Fruit fly (Drosophila melanogaster) whole organism, embryonic: ENCODE measurements around the gene CG13002.

ENCODE experiments used
- CG10209 ChIP-seq: fragments of 200-800 bp; sonication (Bioruptor generic); optimal IDR thresholded peaks from 3 replicates; lab custom pipeline; 2017; ENCODE audit warnings: missing biosample characterization, mild to moderate bottlenecking, missing genetic modification characterization, missing genetic modification reagents
- CG1024 ChIP-seq: fragments of 200-800 bp; sonication (Bioruptor generic); IDR thresholded peaks from 2 replicates; pipeline ENCODE4 v1.3.6; 2022; ENCODE audit warnings: missing biosample characterization, missing genetic modification characterization
- CG11247 ChIP-seq: fragments of 200-800 bp; sonication (Bioruptor generic); IDR thresholded peaks from 2 replicates; pipeline ENCODE4 v1.3.6; 2022; ENCODE audit warnings: missing biosample characterization, missing genetic modification characterization
- CG11504 ChIP-seq: fragments of 200-800 bp; sonication (Bioruptor generic); optimal IDR thresholded peaks from 3 replicates; lab custom pipeline; 2019; ENCODE audit warnings: missing biosample characterization, mild to moderate bottlenecking, missing genetic modification characterization, moderate library complexity
- CG13775 ChIP-seq: fragments of 200-800 bp; sonication (Bioruptor generic); optimal IDR thresholded peaks from 3 replicates; lab custom pipeline; 2017; ENCODE audit warnings: missing biosample characterization, mild to moderate bottlenecking, missing genetic modification characterization
- CG14014 ChIP-seq: fragments of 200-800 bp; sonication (Bioruptor generic); IDR thresholded peaks from 2 replicates; pipeline ENCODE4 v1.3.6; 2022; ENCODE audit warnings: missing biosample characterization, missing genetic modification characterization
- CG14441 ChIP-seq: fragments of 200-800 bp; sonication (Bioruptor generic); IDR thresholded peaks from 2 replicates; pipeline ENCODE4 v1.3.6; 2022; ENCODE audit warnings: missing biosample characterization, missing genetic modification characterization
- CG15011 ChIP-seq: fragments of 200-800 bp; sonication (Bioruptor generic); optimal IDR thresholded peaks from 3 replicates; lab custom pipeline; 2018; ENCODE audit warnings: missing biosample characterization, mild to moderate bottlenecking, missing genetic modification characterization
- CG15269 ChIP-seq: fragments of 200-800 bp; sonication (Bioruptor generic); optimal IDR thresholded peaks from 2 replicates; lab custom pipeline; 2018; ENCODE audit warnings: missing biosample characterization, mild to moderate bottlenecking, missing genetic modification characterization, moderate library complexity
- CG1603 ChIP-seq: fragments of 200-800 bp; sonication (Bioruptor generic); optimal IDR thresholded peaks from 2 replicates; lab custom pipeline; 2019; ENCODE audit warnings: missing biosample characterization, mild to moderate bottlenecking, missing genetic modification characterization, moderate library complexity
- CG17328 ChIP-seq: fragments of 200-800 bp; sonication (Bioruptor generic); IDR thresholded peaks from 2 replicates; pipeline ENCODE4 v1.3.6; 2022; ENCODE audit warnings: missing biosample characterization, missing genetic modification characterization
- CG17802 ChIP-seq: fragments of 200-800 bp; sonication (Bioruptor generic); optimal IDR thresholded peaks from 2 replicates; lab custom pipeline; 2018; ENCODE audit warnings: missing biosample characterization, mild to moderate bottlenecking, missing genetic modification characterization, moderate library complexity
- CG2120 ChIP-seq: fragments of 200-800 bp; sonication (Bioruptor generic); optimal IDR thresholded peaks from 3 replicates; lab custom pipeline; 2016; ENCODE audit warnings: missing biosample characterization, missing genetic modification characterization
- CG2199 ChIP-seq: fragments of 200-800 bp; sonication (Bioruptor generic); IDR thresholded peaks from 3 replicates; pipeline ENCODE4 v1.3.6; 2022; ENCODE audit warnings: missing biosample characterization, missing genetic modification characterization
- CG2889 ChIP-seq: fragments of 200-800 bp; sonication (Bioruptor generic); IDR thresholded peaks from 3 replicates; pipeline ENCODE4 v1.3.6; 2022; ENCODE audit warnings: missing biosample characterization, missing genetic modification characterization
- CG32532 ChIP-seq: fragments of 200-800 bp; sonication (Bioruptor generic); IDR thresholded peaks from 2 replicates; pipeline ENCODE4 v1.3.6; 2022; ENCODE audit warnings: missing biosample characterization, missing genetic modification characterization
- CG43689 ChIP-seq: fragments of 200-800 bp; sonication (Bioruptor generic); IDR thresholded peaks from 2 replicates; pipeline ENCODE4 v1.3.6; 2022; ENCODE audit warnings: missing biosample characterization, missing genetic modification characterization
- CG5953 ChIP-seq: fragments of 200-800 bp; sonication (Bioruptor generic); IDR thresholded peaks from 2 replicates; pipeline ENCODE4 v1.3.6; 2022; ENCODE audit warnings: missing biosample characterization, missing genetic modification characterization
- CG6272 ChIP-seq: fragments of 200-800 bp; sonication (Bioruptor generic); IDR thresholded peaks from 2 replicates; pipeline ENCODE4 v1.3.6; 2022; ENCODE audit warnings: missing biosample characterization, missing genetic modification characterization
- CG6791 ChIP-seq: fragments of 200-800 bp; sonication (Bioruptor generic); IDR thresholded peaks from 3 replicates; pipeline ENCODE4 v1.3.6; 2022; ENCODE audit warnings: missing biosample characterization, missing genetic modification characterization; ENCODE audit not compliant: partially characterized antibody
- CG7271 ChIP-seq: fragments of 200-800 bp; sonication (Bioruptor generic); optimal IDR thresholded peaks from 2 replicates; lab custom pipeline; 2018; ENCODE audit warnings: missing biosample characterization, mild to moderate bottlenecking, missing genetic modification characterization, moderate library complexity
- CG8944 ChIP-seq: fragments of 200-800 bp; sonication (Bioruptor generic); optimal IDR thresholded peaks from 3 replicates; lab custom pipeline; 2016; ENCODE audit warnings: missing biosample characterization, missing genetic modification characterization
- CG9437 ChIP-seq: fragments of 200-800 bp; sonication (Bioruptor generic); optimal IDR thresholded peaks from 2 replicates; lab custom pipeline; 2018; ENCODE audit warnings: missing biosample characterization, mild to moderate bottlenecking, missing genetic modification characterization
- CG9932 ChIP-seq: fragments of 200-800 bp; sonication (Bioruptor generic); IDR thresholded peaks from 2 replicates; pipeline ENCODE4 v1.3.6; 2022; ENCODE audit warnings: missing biosample characterization, missing genetic modification characterization
- CHES-1-like ChIP-seq: fragments of 200-800 bp; sonication (Bioruptor generic); optimal IDR thresholded peaks from 2 replicates; lab custom pipeline; 2016; ENCODE audit warnings: missing biosample characterization, missing genetic modification characterization
- CoRest ChIP-seq: fragments of 200-800 bp; sonication (Bioruptor generic); optimal IDR thresholded peaks from 3 replicates; lab custom pipeline; 2018; ENCODE audit warnings: missing biosample characterization, mild to moderate bottlenecking, missing genetic modification characterization, moderate library complexity
- Gug ChIP-seq: fragments of 200-800 bp; sonication (Bioruptor generic); IDR thresholded peaks from 4 replicates; pipeline ENCODE4 v1.3.6; 2022; ENCODE audit warnings: missing biosample characterization, missing genetic modification characterization
- H15 ChIP-seq: fragments of 200-800 bp; sonication (Bioruptor generic); IDR thresholded peaks from 3 replicates; pipeline ENCODE4 v1.3.6; 2022; ENCODE audit warnings: missing biosample characterization, missing genetic modification characterization
- Pdp1 ChIP-seq, 2 experiments: fragments of 200-800 bp; sonication (Bioruptor generic); optimal IDR thresholded peaks; 3 replicates each; lab custom pipeline; 2016; ENCODE audit warnings: missing biosample characterization in 2 of 2, missing genetic modification characterization in 2 of 2, mild to moderate bottlenecking in 1 of 2, moderate library complexity in 1 of 2
- Side ChIP-seq: fragments of 200-800 bp; sonication (Bioruptor generic); optimal IDR thresholded peaks from 2 replicates; lab custom pipeline; 2016; ENCODE audit warnings: missing biosample characterization, missing genetic modification characterization
- Sry-δ ChIP-seq: fragments of 200-800 bp; sonication (Bioruptor generic); optimal IDR thresholded peaks from 2 replicates; lab custom pipeline; 2016; ENCODE audit warnings: missing biosample characterization, missing genetic modification characterization
- amos ChIP-seq: fragments of 200-800 bp; sonication (Bioruptor generic); IDR thresholded peaks from 2 replicates; pipeline ENCODE4 v1.3.6; 2022; ENCODE audit warnings: missing biosample characterization, missing genetic modification characterization; ENCODE audit not compliant: partially characterized antibody
- bbx ChIP-seq: fragments of 200-800 bp; sonication (Bioruptor generic); IDR thresholded peaks from 2 replicates; pipeline ENCODE4 v1.3.6; 2022; ENCODE audit warnings: missing biosample characterization, missing genetic modification characterization; ENCODE audit not compliant: partially characterized antibody
- chinmo ChIP-seq: fragments of 200-800 bp; sonication (Bioruptor generic); IDR thresholded peaks from 4 replicates; pipeline ENCODE4 v1.3.6; 2022; ENCODE audit warnings: missing biosample characterization, missing genetic modification characterization; ENCODE audit not compliant: partially characterized antibody
- crp ChIP-seq, 2 experiments: fragments of 200-800 bp; sonication (Bioruptor generic); optimal IDR thresholded peaks; 2 replicates in 1 of 2; 3 replicates in 1 of 2; lab custom pipeline; 2017; ENCODE audit warnings: missing biosample characterization in 2 of 2, missing genetic modification characterization in 2 of 2, mild to moderate bottlenecking in 1 of 2, moderate library complexity in 1 of 2
- gfzf ChIP-seq: fragments of 200-800 bp; sonication (Bioruptor generic); optimal IDR thresholded peaks from 2 replicates; lab custom pipeline; 2016; ENCODE audit warnings: missing biosample characterization, mild to moderate bottlenecking, missing genetic modification characterization, moderate library complexity
- gro ChIP-seq: fragments of 200-800 bp; sonication (Bioruptor generic); optimal IDR thresholded peaks from 2 replicates; lab custom pipeline; 2016; ENCODE audit warnings: missing biosample characterization, missing genetic modification characterization
- ind ChIP-seq: fragments of 200-800 bp; sonication (Bioruptor generic); optimal IDR thresholded peaks from 3 replicates; lab custom pipeline; 2016; ENCODE audit warnings: missing biosample characterization, missing genetic modification characterization
- jigr1 ChIP-seq: fragments of 200-800 bp; sonication (Bioruptor generic); IDR thresholded peaks from 3 replicates; pipeline ENCODE4 v1.3.6; 2022; ENCODE audit warnings: missing biosample characterization, missing genetic modification characterization
- knrl ChIP-seq: fragments of 200-800 bp; sonication (Bioruptor generic); IDR thresholded peaks from 3 replicates; pipeline ENCODE4 v1.3.6; 2022; ENCODE audit warnings: missing biosample characterization, missing genetic modification characterization; ENCODE audit not compliant: partially characterized antibody
- mam ChIP-seq: fragments of 200-800 bp; sonication (Bioruptor generic); optimal IDR thresholded peaks from 3 replicates; lab custom pipeline; 2016; ENCODE audit warnings: missing biosample characterization, missing genetic modification characterization
- pum ChIP-seq: fragments of 200-800 bp; sonication (Bioruptor generic); optimal IDR thresholded peaks from 2 replicates; lab custom pipeline; 2016; ENCODE audit warnings: missing biosample characterization, missing genetic modification characterization
- pzg ChIP-seq: fragments of 200-800 bp; sonication (Bioruptor generic); optimal IDR thresholded peaks from 3 replicates; lab custom pipeline; 2018; ENCODE audit warnings: missing biosample characterization, mild to moderate bottlenecking, missing genetic modification characterization, moderate library complexity
- ro ChIP-seq: fragments of 200-800 bp; sonication (Bioruptor generic); IDR thresholded peaks from 2 replicates; pipeline ENCODE4 v1.3.6; 2022; ENCODE audit warnings: missing biosample characterization, missing genetic modification characterization
- row ChIP-seq: fragments of 200-800 bp; sonication (Bioruptor generic); IDR thresholded peaks from 3 replicates; pipeline ENCODE4 v1.3.6; 2022; ENCODE audit warnings: missing biosample characterization, missing genetic modification characterization
- sisA ChIP-seq: fragments of 200-800 bp; sonication (Bioruptor generic); IDR thresholded peaks from 2 replicates; pipeline ENCODE4 v1.3.6; 2022; ENCODE audit warnings: missing biosample characterization, missing genetic modification characterization
- trh ChIP-seq: fragments of 200-800 bp; sonication (Bioruptor generic); optimal IDR thresholded peaks from 2 replicates; lab custom pipeline; 2016; ENCODE audit warnings: missing biosample characterization, missing genetic modification characterization
- vfl ChIP-seq: fragments of 200-800 bp; sonication (Bioruptor generic); optimal IDR thresholded peaks from 2 replicates; lab custom pipeline; 2016; ENCODE audit warnings: missing biosample characterization, missing genetic modification characterization

Gene CG13002

DNA sequence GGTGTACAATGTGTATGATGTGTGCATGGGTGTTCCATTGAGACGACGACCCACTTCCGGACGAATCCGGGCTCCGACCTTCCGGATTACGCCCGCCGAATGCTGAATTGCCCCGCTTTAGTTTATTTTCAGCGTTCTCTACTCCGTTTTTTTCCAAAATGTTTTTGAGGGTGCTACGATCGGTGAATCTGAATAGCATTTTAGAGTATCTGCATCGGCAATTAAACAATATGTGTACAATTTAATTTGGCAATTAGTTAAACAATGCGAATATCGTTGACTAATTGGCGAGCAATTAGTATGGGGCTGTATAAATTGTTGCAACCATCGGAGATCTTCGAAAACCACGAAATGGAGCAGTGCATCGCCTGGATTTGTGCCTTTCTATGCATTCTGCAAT, at the start of gene CG13002:
Gene CG13002, plus strand, starts transcription at position 301 of the 400 bp plus-strand sequence.
- TF ChIP-seq CG13775 (GFP tag; lab: Kevin White, UChicago) (no peak), chinmo (no peak), knrl (GFP tag; lab: Robert Waterston, UW) (no peak), CG2889 (GFP tag; lab: Robert Waterston, UW) (no peak), CG15269 (no peak), Sry-δ (GFP tag; lab: Kevin White, UChicago) (no peak)

DNA sequence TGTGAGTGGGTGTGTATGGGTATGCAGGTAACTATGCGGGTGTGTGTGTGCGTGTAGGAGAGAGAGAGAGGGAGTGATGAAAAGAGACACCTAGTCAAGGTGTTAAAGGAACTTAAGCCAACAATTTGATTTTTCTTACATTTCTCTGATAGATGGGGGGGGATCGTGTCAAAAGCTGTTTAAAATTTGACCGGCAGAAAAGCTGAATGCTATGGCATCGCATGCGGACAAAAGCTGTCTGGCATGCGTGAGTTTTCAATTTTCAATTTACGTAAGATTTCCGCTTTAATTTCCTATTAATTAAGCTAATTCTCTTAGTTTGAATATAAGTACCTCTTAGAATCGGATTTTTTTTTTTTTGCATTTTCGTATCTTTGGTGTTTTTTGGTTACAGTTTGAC, 49.7 kb upstream of the CG13002 start:
- TF ChIP-seq CHES-1-like (peak; percentile 0), gfzf (GFP tag; lab: Kevin White, UChicago) (peak; percentile 9), CG9437 (GFP tag; lab: Kevin White, UChicago) (peak; percentile 39), gro (GFP tag; lab: Kevin White, UChicago) (no peak), CG6272 (GFP tag; lab: Robert Waterston, UW) (no peak), CG17328 (GFP tag; lab: Robert Waterston, UW) (0 out of 2 replicates have a peak, but pooled peaks have one; percentile 16), CG7271 (no peak), bbx (peak; percentile 47; the same call in 1 of the 2 replicates), crp (GFP tag; optimal IDR thresholded peaks at IDR 0.05; lab: Kevin White, UChicago) (no peak), CoRest (tag; lab: Kevin White, UChicago) (peak; percentile 41), CG11247 (GFP tag; lab: Robert Waterston, UW) (peak; percentile 34; the same call in 1 of the 2 replicates), CG1024 (GFP tag; lab: Robert Waterston, UW) (peak; percentile 15; the same call in 1 of the 2 replicates), Gug (GFP tag; lab: Robert Waterston, UW) (peak; percentile 14; the same call in 1 of the 4 replicates), CG14014 (GFP tag; lab: Robert Waterston, UW) (0 out of 2 replicates have a peak, but pooled peaks have one; percentile 12), Pdp1 (GFP tag; optimal IDR thresholded peaks at IDR 0.05; lab: Kevin White, UChicago) (peak in 1 of 2 experiments; percentile 90), pzg (GFP tag; lab: Kevin White, UChicago) (peak; percentile 32), CG8944 (GFP tag; lab: Kevin White, UChicago) (peak; percentile 18), Side (no peak), mam (GFP tag; lab: Kevin White, UChicago) (peak; percentile 29), trh (no peak), CG9932 (GFP tag; lab: Robert Waterston, UW) (peak; percentile 26; the same call in 1 of the 2 replicates), amos (peak; percentile 38; the same call in 1 of the 2 replicates), CG11504 (peak; percentile 19), CG32532 (GFP tag; lab: Robert Waterston, UW) (0 out of 2 replicates have a peak, but pooled peaks have one; percentile 20), sisA (GFP tag; lab: Robert Waterston, UW) (0 out of 2 replicates have a peak, but pooled peaks have one; percentile 9), ro (GFP tag; lab: Robert Waterston, UW) (no peak), CG15011 (GFP tag; lab: Kevin White, UChicago) (no peak), ind (GFP tag; lab: Kevin White, UChicago) (peak; percentile 20), pum (GFP tag; lab: Kevin White, UChicago) (peak; percentile 3), CG14441 (GFP tag; lab: Robert Waterston, UW) (0 out of 2 replicates have a peak, but pooled peaks have one; percentile 9), CG43689 (GFP tag; lab: Robert Waterston, UW) (no peak), vfl (no peak), CG10209 (GFP tag; lab: Kevin White, UChicago) (peak; percentile 19), jigr1 (no peak), CG1603 (tag; lab: Kevin White, UChicago) (peak; percentile 43), CG5953 (0 out of 2 replicates have a peak, but pooled peaks have one; percentile 33), H15 (GFP tag; lab: Robert Waterston, UW) (0 out of 3 replicates have a peak, but pooled peaks have one; percentile 36), CG17802 (tag; lab: Kevin White, UChicago) (no peak), CG2199 (GFP tag; lab: Robert Waterston, UW) (peak; percentile 96), CG2120 (GFP tag; lab: Kevin White, UChicago) (peak; percentile 7), row (peak; percentile 42; the same call in 2 of the 3 replicates), CG6791 (GFP tag; lab: Robert Waterston, UW) (0 out of 3 replicates have a peak, but pooled peaks have one; percentile 46)
